Worm (Caenorhabditis elegans) whole organism, early embryonic: Measurements from ENCODE around the gene F47B10.6.

Experiments used
- aly-1 ChIP-seq: sonication (generic microtip); optimal IDR thresholded peaks from 2 replicates; lab custom pipeline; 2016; ENCODE audit warnings: missing genetic modification characterization, missing compliant biosample characterization
- ama-1 ChIP-seq: fragments of 150-350 bp; optimal IDR thresholded peaks from 2 replicates; lab custom pipeline; 2014
- ceh-36 ChIP-seq: sonication (generic microtip); optimal IDR thresholded peaks from 2 replicates; lab custom pipeline; 2016; ENCODE audit warnings: missing genetic modification characterization, inconsistent platforms, missing compliant biosample characterization
- flt-1 ChIP-seq: fragments of 200-800 bp; sonication (Bioruptor generic); IDR thresholded peaks from 2 replicates; pipeline ENCODE4 v1.3.6; 2022; ENCODE audit warnings: missing genetic modification characterization, missing compliant biosample characterization
- sea-1 ChIP-seq: fragments of 200-800 bp; sonication (Bioruptor generic); conservative IDR thresholded peaks from 2 replicates; pipeline ENCODE4 v1.3.6; 2022; ENCODE audit warnings: missing genetic modification characterization, missing compliant biosample characterization
- tbx-11 ChIP-seq: fragments of 200-800 bp; sonication (Bioruptor generic); IDR thresholded peaks from 2 replicates; pipeline ENCODE4 v1.3.6; 2022; ENCODE audit warnings: missing genetic modification characterization, missing compliant biosample characterization

DNA sequence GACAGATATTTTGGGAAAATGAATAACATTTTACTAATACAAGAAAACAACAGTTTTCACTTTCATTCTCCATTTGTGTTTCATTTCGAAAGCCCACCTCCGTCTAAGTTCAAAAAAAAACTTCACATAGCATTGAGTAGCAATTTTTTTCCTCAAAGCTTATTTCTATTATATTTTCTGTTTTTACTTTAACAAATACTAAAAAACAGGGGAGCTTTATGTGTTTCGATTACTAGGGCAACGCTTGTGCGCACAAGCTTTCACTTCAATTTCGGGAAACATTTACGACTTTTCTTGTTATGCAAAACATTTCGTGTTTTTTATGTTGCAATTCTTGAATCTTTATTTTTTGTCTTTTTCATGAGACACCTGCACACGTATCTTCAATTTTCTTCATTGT lies 2.4 kb upstream of the F47B10.6 start, which contains the start of gene T21E8.5:
- TF ChIP-seq ama-1 (lab: Kevin White, UChicago) (no peak), aly-1 (tag; lab: Kevin White, UChicago) (no peak), ceh-36 (no peak), flt-1 (GFP tag; lab: Robert Waterston, UW) (no peak), tbx-11 (GFP tag; lab: Robert Waterston, UW) (no peak), sea-1 (GFP tag; lab: Robert Waterston, UW) (no peak)
